Worm (Caenorhabditis elegans) whole organism, young adult: ENCODE measurements around the gene F14D7.3.

Experiments used
- Y53G8AR.9 ChIP-seq: fragments of 200-800 bp; sonication (Bioruptor generic); conservative IDR thresholded peaks from 2 replicates; pipeline ENCODE4 v1.3.6; 2022; ENCODE audit warnings: missing genetic modification reagents, missing genetic modification characterization, missing compliant biosample characterization
- dpff-1 ChIP-seq: sonication (generic microtip); optimal IDR thresholded peaks from 2 replicates; lab custom pipeline; 2017; ENCODE audit warnings: mild to moderate bottlenecking, missing genetic modification characterization, missing compliant biosample characterization
- dpl-1 ChIP-seq: fragments of 150-350 bp; optimal IDR thresholded peaks from 2 replicates; lab custom pipeline; 2014; ENCODE audit warnings: missing biosample characterization, missing genetic modification reagents, missing genetic modification characterization
- fkh-3 ChIP-seq: sonication (generic microtip); optimal IDR thresholded peaks from 2 replicates; lab custom pipeline; 2016; ENCODE audit warnings: mild to moderate bottlenecking, missing genetic modification characterization, missing compliant biosample characterization
- hlh-26 ChIP-seq: fragments of 200-800 bp; sonication (Bioruptor generic); conservative IDR thresholded peaks from 2 replicates; pipeline ENCODE4 v1.3.6; 2022; ENCODE audit warnings: missing genetic modification reagents, missing genetic modification characterization, missing compliant biosample characterization
- nfya-2 ChIP-seq: fragments of 200-800 bp; sonication (Bioruptor generic); IDR thresholded peaks from 2 replicates; pipeline ENCODE4 v1.3.6; 2022; ENCODE audit warnings: missing genetic modification reagents, missing genetic modification characterization, missing compliant biosample characterization

ce11 chrV:14283241-14283640, 13.4 kb upstream of the F14D7.3 start, which contains the start of gene F40G12.10:
- TF ChIP-seq fkh-3 (no peak), hlh-26 (GFP tag; lab: Robert Waterston, UW) (no peak), nfya-2 (GFP tag; lab: Robert Waterston, UW) (no peak), Y53G8AR.9 (GFP tag; lab: Robert Waterston, UW) (no peak), dpl-1 (GFP tag; lab: Kevin White, UChicago) (no peak), dpff-1 (tag; lab: Kevin White, UChicago) (no peak)
